Worm (Caenorhabditis elegans): ENCODE results near the gene F26F4.6.

- no peak for TF ChIP-seq nhr-10 (tag; optimal IDR thresholded peaks at IDR 0.05)
- no peak for TF ChIP-seq unc-39 (tag; optimal IDR thresholded peaks at IDR 0.05)
- TF ChIP-seq nhr-11 (tag; optimal IDR thresholded peaks at IDR 0.05), result no peak
- no peak for TF ChIP-seq elt-3 (tag; optimal IDR thresholded peaks at IDR 0.05)
- TF ChIP-seq skn-1 (tag; optimal IDR thresholded peaks at IDR 0.05), result no peak
- TF ChIP-seq unc-55 (GFP tag; optimal IDR thresholded peaks at IDR 0.05), result no peak
- TF ChIP-seq lin-39 (tag; optimal IDR thresholded peaks at IDR 0.05), result no peak
Measured at ce11 chrIII:4883429-4883828, 10.0 kb downstream of the F26F4.6 start, which contains the start of gene clec-5.
